Fruit fly (Drosophila melanogaster) whole organism, embryonic: ENCODE results near the gene CG42633.

Experiments used
- C15 ChIP-seq: fragments of 200-800 bp; sonication (Bioruptor generic); IDR thresholded peaks from 3 replicates; pipeline ENCODE4 v1.3.6; 2022; ENCODE audit warnings: missing biosample characterization, missing genetic modification characterization
- CG10274 ChIP-seq: fragments of 200-800 bp; sonication (Bioruptor generic); optimal IDR thresholded peaks from 3 replicates; lab custom pipeline; 2017; ENCODE audit warnings: missing biosample characterization, mild to moderate bottlenecking, missing genetic modification characterization
- CG11504 ChIP-seq: fragments of 200-800 bp; sonication (Bioruptor generic); optimal IDR thresholded peaks from 3 replicates; lab custom pipeline; 2019; ENCODE audit warnings: missing biosample characterization, mild to moderate bottlenecking, missing genetic modification characterization, moderate library complexity
- CG12236 ChIP-seq: fragments of 200-800 bp; sonication (Bioruptor generic); optimal IDR thresholded peaks from 2 replicates; lab custom pipeline; 2016; ENCODE audit warnings: missing biosample characterization, missing genetic modification characterization
- CG14965 ChIP-seq: fragments of 200-800 bp; sonication (Bioruptor generic); optimal IDR thresholded peaks from 2 replicates; lab custom pipeline; 2016; ENCODE audit warnings: missing biosample characterization, missing genetic modification characterization, borderline replicate concordance
- CG32767 ChIP-seq: fragments of 200-800 bp; sonication (Bioruptor generic); IDR thresholded peaks from 2 replicates; pipeline ENCODE4 v1.3.6; 2022; ENCODE audit warnings: missing biosample characterization, missing genetic modification characterization
- CG32772 ChIP-seq: fragments of 200-800 bp; sonication (Bioruptor generic); IDR thresholded peaks from 2 replicates; pipeline ENCODE4 v1.3.6; 2022; ENCODE audit warnings: missing biosample characterization, missing genetic modification characterization
- CG34422 ChIP-seq: fragments of 200-800 bp; sonication (Bioruptor generic); IDR thresholded peaks from 3 replicates; pipeline ENCODE4 v1.3.6; 2022; ENCODE audit warnings: missing biosample characterization, missing genetic modification characterization
- CG3847 ChIP-seq: fragments of 200-800 bp; sonication (Bioruptor generic); IDR thresholded peaks from 2 replicates; pipeline ENCODE4 v1.3.6; 2022; ENCODE audit warnings: missing biosample characterization, missing genetic modification characterization
- CG4404 ChIP-seq: fragments of 200-800 bp; sonication (Bioruptor generic); IDR thresholded peaks from 2 replicates; pipeline ENCODE4 v1.3.6; 2022; ENCODE audit warnings: missing biosample characterization, missing genetic modification characterization
- CG6765 ChIP-seq: fragments of 200-800 bp; sonication (Bioruptor generic); optimal IDR thresholded peaks from 3 replicates; lab custom pipeline; 2017; ENCODE audit warnings: missing biosample characterization, mild to moderate bottlenecking, missing genetic modification characterization
- CG7839 ChIP-seq: fragments of 200-800 bp; sonication (Bioruptor generic); optimal IDR thresholded peaks from 3 replicates; lab custom pipeline; 2018; ENCODE audit warnings: missing biosample characterization, mild to moderate bottlenecking, missing genetic modification characterization, moderate library complexity
- CG8089 ChIP-seq: fragments of 200-800 bp; sonication (Bioruptor generic); optimal IDR thresholded peaks from 3 replicates; lab custom pipeline; 2016; ENCODE audit warnings: missing biosample characterization, missing genetic modification characterization
- CG8290 ChIP-seq, 3 experiments: fragments of 200-800 bp; sonication (Bioruptor generic); optimal IDR thresholded peaks; 2 replicates each; lab custom pipeline; 2016 to 2019; ENCODE audit warnings: missing biosample characterization in 3 of 3, missing genetic modification characterization in 3 of 3, mild to moderate bottlenecking in 2 of 3, moderate library complexity in 1 of 3
- CG9609 ChIP-seq: fragments of 200-800 bp; sonication (Bioruptor generic); optimal IDR thresholded peaks from 3 replicates; lab custom pipeline; 2016; ENCODE audit warnings: missing biosample characterization, missing genetic modification characterization
- CG9727 ChIP-seq: fragments of 200-800 bp; sonication (Bioruptor generic); optimal IDR thresholded peaks from 3 replicates; lab custom pipeline; 2017; ENCODE audit warnings: missing biosample characterization, mild to moderate bottlenecking, missing genetic modification characterization
- CTCF ChIP-seq: fragments of 200-800 bp; sonication (Bioruptor generic); optimal IDR thresholded peaks from 2 replicates; lab custom pipeline; 2017; ENCODE audit warnings: missing biosample characterization, mild to moderate bottlenecking, missing genetic modification characterization, moderate library complexity
- ERR ChIP-seq: fragments of 200-800 bp; sonication (Bioruptor generic); optimal IDR thresholded peaks from 2 replicates; lab custom pipeline; 2016; ENCODE audit warnings: missing biosample characterization, missing genetic modification characterization
- Elba2 ChIP-seq: fragments of 200-800 bp; sonication (Bioruptor generic); optimal IDR thresholded peaks from 3 replicates; lab custom pipeline; 2016; ENCODE audit warnings: missing biosample characterization, missing genetic modification characterization
- Ets65A ChIP-seq: fragments of 200-800 bp; sonication (Bioruptor generic); peaks from one replicate; lab custom pipeline; 2016; ENCODE audit warnings: missing biosample characterization, missing genetic modification characterization
- Gsc ChIP-seq: fragments of 200-800 bp; sonication (Bioruptor generic); IDR thresholded peaks from 2 replicates; pipeline ENCODE4 v1.3.6; 2022; ENCODE audit warnings: missing biosample characterization, missing genetic modification characterization
- H15 ChIP-seq: fragments of 200-800 bp; sonication (Bioruptor generic); IDR thresholded peaks from 3 replicates; pipeline ENCODE4 v1.3.6; 2022; ENCODE audit warnings: missing biosample characterization, missing genetic modification characterization
- Hmx ChIP-seq: fragments of 200-800 bp; sonication (Bioruptor generic); optimal IDR thresholded peaks from 2 replicates; lab custom pipeline; 2016; ENCODE audit warnings: missing biosample characterization, missing genetic modification characterization
- Hr78 ChIP-seq, 2 experiments: fragments of 200-800 bp in 1 of 2; fragments of >200 bp in 1 of 2; sonication (Bioruptor generic) in 1 of 2; optimal IDR thresholded peaks; 2 replicates each; lab custom pipeline; 2017 to 2019; ENCODE audit warnings: missing biosample characterization in 2 of 2, missing genetic modification characterization in 2 of 2, mild to moderate bottlenecking in 1 of 2, moderate library complexity in 1 of 2
- PHDP ChIP-seq: fragments of 200-800 bp; sonication (Bioruptor generic); optimal IDR thresholded peaks from 3 replicates; lab custom pipeline; 2018; ENCODE audit warnings: missing biosample characterization, mild to moderate bottlenecking, missing genetic modification characterization, moderate library complexity
- Poxn ChIP-seq: fragments of 200-800 bp; sonication (Bioruptor generic); IDR thresholded peaks from 2 replicates; pipeline ENCODE4 v1.3.6; 2022; ENCODE audit warnings: missing biosample characterization, missing genetic modification characterization
- Ptx1 ChIP-seq: fragments of 200-800 bp; sonication (Bioruptor generic); IDR thresholded peaks from 2 replicates; pipeline ENCODE4 v1.3.6; 2022; ENCODE audit warnings: missing biosample characterization, missing genetic modification characterization
- Rfx ChIP-seq: fragments of 200-800 bp; sonication (Bioruptor generic); IDR thresholded peaks from 2 replicates; pipeline ENCODE4 v1.3.6; 2022; ENCODE audit warnings: missing biosample characterization, missing genetic modification characterization
- Ssrp ChIP-seq: fragments of 200-800 bp; sonication (Bioruptor generic); optimal IDR thresholded peaks from 2 replicates; lab custom pipeline; 2018; ENCODE audit warnings: missing biosample characterization, mild to moderate bottlenecking, missing genetic modification characterization, moderate library complexity
- YL-1 ChIP-seq: fragments of 200-800 bp; sonication (Bioruptor generic); optimal IDR thresholded peaks from 3 replicates; lab custom pipeline; 2017; ENCODE audit warnings: missing biosample characterization, mild to moderate bottlenecking, missing genetic modification characterization
- chinmo ChIP-seq: fragments of 200-800 bp; sonication (Bioruptor generic); IDR thresholded peaks from 4 replicates; pipeline ENCODE4 v1.3.6; 2022; ENCODE audit warnings: missing biosample characterization, missing genetic modification characterization; ENCODE audit not compliant: partially characterized antibody
- croc ChIP-seq: fragments of 200-800 bp; sonication (Bioruptor generic); conservative IDR thresholded peaks from 3 replicates; pipeline ENCODE4 v1.3.6; 2022; ENCODE audit warnings: missing biosample characterization, missing genetic modification characterization
- da ChIP-seq: fragments of 200-800 bp; sonication (Bioruptor generic); optimal IDR thresholded peaks from 2 replicates; lab custom pipeline; 2016; ENCODE audit warnings: missing biosample characterization, missing genetic modification characterization
- hb ChIP-seq: fragments of 200-800 bp; sonication (Bioruptor generic); IDR thresholded peaks from 3 replicates; pipeline ENCODE4 v1.3.6; 2022; ENCODE audit warnings: missing biosample characterization, missing genetic modification characterization; ENCODE audit not compliant: partially characterized antibody
- knrl ChIP-seq: fragments of 200-800 bp; sonication (Bioruptor generic); IDR thresholded peaks from 3 replicates; pipeline ENCODE4 v1.3.6; 2022; ENCODE audit warnings: missing biosample characterization, missing genetic modification characterization; ENCODE audit not compliant: partially characterized antibody
- lab ChIP-seq: fragments of 200-800 bp; sonication (Bioruptor generic); optimal IDR thresholded peaks from 3 replicates; lab custom pipeline; 2017; ENCODE audit warnings: missing biosample characterization, missing genetic modification characterization, mild to moderate bottlenecking, moderate library complexity, missing genetic modification reagents
- lilli ChIP-seq: fragments of 200-800 bp; sonication (Bioruptor generic); optimal IDR thresholded peaks from 3 replicates; lab custom pipeline; 2016; ENCODE audit warnings: missing biosample characterization, missing genetic modification characterization
- lov ChIP-seq, 2 experiments: fragments of 200-800 bp in 1 of 2; fragments of >200 bp in 1 of 2; sonication (Bioruptor generic) in 1 of 2; IDR thresholded peaks in 1 of 2; optimal IDR thresholded peaks in 1 of 2; 2 replicates in 1 of 2; 3 replicates in 1 of 2; pipeline versions ENCODE4 v1.3.6 to Lab custom; 2017 to 2022; ENCODE audit warnings: missing biosample characterization in 1 of 2, missing genetic modification characterization in 1 of 2
- pros ChIP-seq: fragments of 200-800 bp; sonication (Bioruptor generic); optimal IDR thresholded peaks from 3 replicates; lab custom pipeline; 2019; ENCODE audit warnings: missing biosample characterization, mild to moderate bottlenecking, missing genetic modification characterization, moderate library complexity
- scrt ChIP-seq: fragments of 200-800 bp; sonication (Bioruptor generic); optimal IDR thresholded peaks from 2 replicates; lab custom pipeline; 2018; ENCODE audit warnings: missing biosample characterization, mild to moderate bottlenecking, missing genetic modification characterization, moderate library complexity
- sim ChIP-seq: fragments of 200-800 bp; sonication (Bioruptor generic); IDR thresholded peaks from 2 replicates; pipeline ENCODE4 v1.3.6; 2022; ENCODE audit warnings: missing biosample characterization, missing genetic modification characterization
- sima ChIP-seq: fragments of 200-800 bp; sonication (Bioruptor generic); optimal IDR thresholded peaks from 2 replicates; lab custom pipeline; 2016; ENCODE audit warnings: missing biosample characterization, missing genetic modification characterization
- so ChIP-seq: fragments of 200-800 bp; sonication (Bioruptor generic); IDR thresholded peaks from 3 replicates; pipeline ENCODE4 v1.3.6; 2022; ENCODE audit warnings: missing biosample characterization, missing genetic modification characterization
- vnd ChIP-seq: fragments of 200-800 bp; sonication (Bioruptor generic); IDR thresholded peaks from 3 replicates; pipeline ENCODE4 v1.3.6; 2022; ENCODE audit warnings: missing biosample characterization, missing genetic modification characterization; ENCODE audit not compliant: partially characterized antibody
- wor ChIP-seq: fragments of 200-800 bp; sonication (Bioruptor generic); IDR thresholded peaks from 2 replicates; pipeline ENCODE4 v1.3.6; 2022; ENCODE audit warnings: missing biosample characterization, missing genetic modification characterization
- z ChIP-seq: fragments of 200-800 bp; sonication (Bioruptor generic); IDR thresholded peaks from 3 replicates; pipeline ENCODE4 v1.3.6; 2022; ENCODE audit warnings: missing biosample characterization, missing genetic modification characterization

The CG42633 gene

DNA sequence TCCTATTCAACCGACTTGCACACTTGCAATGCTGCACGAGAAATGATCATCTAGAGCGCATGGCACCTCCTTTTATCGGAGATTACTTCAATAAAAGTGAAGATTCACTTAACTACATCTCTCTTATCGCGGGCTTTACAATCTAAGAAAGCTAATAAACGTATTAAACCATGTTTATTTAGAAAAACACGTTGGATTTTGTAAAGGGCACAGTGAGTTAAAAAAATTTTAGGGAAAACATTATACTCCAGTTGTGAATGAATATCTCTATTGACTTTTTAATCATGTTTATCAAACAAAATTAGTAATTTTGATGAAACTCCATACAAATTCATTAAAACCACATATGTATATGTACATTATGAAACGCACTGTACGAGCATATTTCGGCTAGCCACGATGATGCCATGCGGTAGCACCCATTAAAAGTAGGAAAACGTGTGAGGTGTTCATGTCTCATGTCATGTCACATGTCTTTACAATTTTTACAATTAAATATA is 22.7 kb downstream of the CG42633 start, which contains the start of gene CG31272 (continued):
- TF ChIP-seq so (GFP tag; lab: Robert Waterston, UW) (no peak), CG7839 (tag; lab: Kevin White, UChicago) (no peak), CG12236 (GFP tag; lab: Kevin White, UChicago) (no peak)

DNA sequence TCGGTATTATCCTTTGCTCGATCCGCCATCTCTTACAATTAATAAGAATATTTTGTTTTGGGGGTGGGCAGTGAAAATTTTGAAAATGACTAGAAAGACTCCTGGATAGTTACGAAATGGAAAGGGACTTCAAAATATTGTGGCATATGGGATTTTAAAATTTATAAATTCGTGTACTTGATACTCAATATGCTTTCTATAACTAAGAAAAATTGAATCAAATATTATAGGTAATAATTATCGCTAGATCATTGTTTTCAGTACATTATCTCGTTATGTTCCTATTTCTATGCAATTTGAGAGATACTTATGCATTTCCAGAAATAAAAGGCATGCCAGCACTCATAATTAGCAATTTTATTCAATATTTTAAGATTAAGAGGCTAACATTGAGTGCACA is 26.5 kb downstream of the CG42633 start, which contains the start of gene CG14691:
TSS of gene CG14691 (minus strand) at position 101 of the 400 bp plus-strand sequence.
- TF ChIP-seq YL-1 (GFP tag; lab: Kevin White, UChicago) (no peak), z (GFP tag; lab: Robert Waterston, UW) (no peak), da (no peak), lov (optimal IDR thresholded peaks at IDR 0.05; lab: Kevin White, UChicago) (no peak), lov (GFP tag; IDR thresholded peaks at IDR 0.05; lab: Robert Waterston, UW) (no peak), CG12236 (GFP tag; lab: Kevin White, UChicago) (no peak), CG34422 (GFP tag; lab: Robert Waterston, UW) (no peak), CG32772 (GFP tag; lab: Robert Waterston, UW) (no peak), Ssrp (tag; lab: Kevin White, UChicago) (no peak), hb (GFP tag; lab: Robert Waterston, UW) (no peak), CTCF (no peak), CG6765 (GFP tag; lab: Kevin White, UChicago) (no peak), H15 (GFP tag; lab: Robert Waterston, UW) (no peak), sima (GFP tag; lab: Kevin White, UChicago) (no peak)

DNA sequence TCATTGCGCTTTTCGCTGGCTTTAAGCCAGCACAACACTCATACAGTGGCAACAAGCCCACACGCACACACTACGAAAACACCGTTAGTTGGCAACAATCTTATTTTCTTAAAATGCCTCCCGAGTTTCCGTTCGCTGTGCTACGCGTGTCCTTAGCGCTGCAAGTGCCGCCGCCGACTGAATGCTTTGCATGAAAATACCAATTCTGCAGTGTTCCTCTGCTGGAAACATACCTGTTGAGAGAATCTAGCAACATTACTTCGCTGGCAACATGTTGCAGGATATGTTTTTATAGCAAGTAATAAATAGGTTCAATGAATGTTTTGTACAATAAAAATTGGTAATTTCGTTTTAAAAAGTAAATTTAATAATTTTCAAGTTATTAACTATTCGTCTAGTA is 31.0 kb downstream of the CG42633 start, which contains the start of gene TkR86C:
TSS of gene TkR86C (minus strand) at position 168 of the 400 bp plus-strand sequence.
- TF ChIP-seq CG11504 (tag; lab: Kevin White, UChicago) (peak; percentile 98), CG14965 (GFP tag; lab: Kevin White, UChicago) (no peak), CG4404 (no peak), scrt (peak; percentile 81), Gsc (no peak), wor (no peak), Hmx (no peak)

DNA sequence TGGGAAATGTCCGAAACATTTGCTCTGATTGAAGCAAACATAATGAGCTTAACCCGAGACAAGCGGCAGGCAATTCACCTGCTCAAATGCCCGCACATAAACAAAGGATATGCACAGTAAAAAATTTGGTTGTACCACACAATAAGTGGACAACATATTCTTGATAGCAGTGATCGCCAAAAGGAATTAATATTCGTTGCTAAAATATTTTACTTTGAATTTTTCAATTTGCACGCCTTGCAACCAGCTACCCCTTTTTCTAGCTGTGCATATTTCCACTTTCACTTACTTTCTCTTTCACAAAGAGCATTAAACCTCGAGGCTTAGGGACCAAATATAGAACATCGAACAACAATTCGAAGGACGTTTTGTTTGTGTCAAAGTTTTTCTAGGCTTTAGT is 34.4 kb downstream of the CG42633 start:
- TF ChIP-seq Ets65A (GFP tag; lab: Kevin White, UChicago) (peak; percentile 76), Rfx (peak; percentile 60), C15 (no peak), Elba2 (no peak), hb (GFP tag; lab: Robert Waterston, UW) (no peak), CG9727 (no peak), CG3847 (GFP tag; lab: Robert Waterston, UW) (no peak), lab (GFP tag; lab: Kevin White, UChicago) (peak; percentile 55), chinmo (GFP tag; lab: Robert Waterston, UW) (no peak), sim (GFP tag; lab: Robert Waterston, UW) (no peak), PHDP (tag; lab: Kevin White, UChicago) (no peak), Ptx1 (GFP tag; lab: Robert Waterston, UW) (peak; percentile 9; the same call in 1 of the 2 replicates), CG9609 (GFP tag; lab: Kevin White, UChicago) (no peak), knrl (no peak), CG10274 (no peak), Poxn (GFP tag; lab: Robert Waterston, UW) (no peak), CG8089 (GFP tag; lab: Kevin White, UChicago) (no peak), CG32767 (GFP tag; lab: Robert Waterston, UW) (0 out of 2 replicates have a peak, but pooled peaks have one; percentile 14), Hr78 (GFP tag; optimal IDR thresholded peaks at IDR 0.05; lab: Kevin White, UChicago) (no peak), CG6765 (GFP tag; lab: Kevin White, UChicago) (no peak), pros (GFP tag; lab: Kevin White, UChicago) (no peak), vnd (no peak), croc (no peak), lilli (GFP tag; lab: Kevin White, UChicago) (peak; percentile 13), CG8290 (GFP tag; optimal IDR thresholded peaks at IDR 0.05; lab: Kevin White, UChicago) (no peak), CG8290 (tag; optimal IDR thresholded peaks at IDR 0.05; lab: Kevin White, UChicago) (no peak), ERR (GFP tag; lab: Kevin White, UChicago) (no peak)
